Fruit fly (Drosophila melanogaster): ENCODE measurements around the gene CG9331.
A peak's percentile ranks its signal among the peaks of the same experiment; 100 is the strongest.

The CG9331 gene

DNA sequence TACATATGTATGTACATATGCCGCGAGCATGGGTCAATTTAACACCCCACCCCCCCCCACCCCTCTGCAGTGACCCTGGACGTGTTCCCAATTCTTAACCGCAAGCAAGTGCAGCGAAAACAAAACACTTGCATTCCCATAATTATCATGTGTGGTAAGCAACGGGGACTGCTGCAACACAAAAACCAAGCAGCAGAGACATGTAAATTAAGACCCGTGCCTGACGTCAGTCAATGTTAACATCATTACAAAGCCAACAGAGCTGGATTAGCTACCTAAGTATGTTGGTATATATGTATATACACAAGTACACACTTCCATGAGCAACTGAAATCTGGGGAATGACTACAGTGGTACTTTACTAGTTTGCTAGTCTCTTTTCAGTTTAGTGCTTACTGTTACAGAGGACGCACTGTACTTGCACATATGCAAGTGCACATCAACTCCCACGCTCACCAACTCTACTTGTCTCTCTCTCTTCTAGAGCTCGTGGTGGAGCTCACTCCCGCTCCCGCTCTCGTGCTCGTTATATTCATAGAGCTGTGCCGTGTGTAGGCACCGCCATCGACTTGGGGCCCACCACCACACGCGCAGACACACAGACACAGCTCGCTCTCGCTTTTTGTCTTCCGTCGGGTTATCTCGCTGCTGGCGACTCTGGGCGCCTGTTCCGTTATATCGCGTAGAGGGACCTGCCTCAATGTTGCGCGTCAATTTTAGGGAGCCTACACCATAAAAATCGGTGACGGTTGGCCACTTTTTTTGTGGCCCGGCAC, 1.2 kb upstream of the CG9331 start (continued):
- TF ChIP-seq Dip3 (GFP tag; optimal IDR thresholded peaks at IDR 0.05) (no peak), YL-1 (GFP tag; optimal IDR thresholded peaks at IDR 0.05) (no peak), Bdp1 (GFP tag; optimal IDR thresholded peaks at IDR 0.05) (no peak), CG43689 (GFP tag; IDR thresholded peaks at IDR 0.05) (no peak), twi (tag; optimal IDR thresholded peaks at IDR 0.05) (no peak), Gug (GFP tag; IDR thresholded peaks at IDR 0.05) (no peak), bbx (GFP tag; IDR thresholded peaks at IDR 0.05; ENCODE audit: partially characterized antibody) (peak; percentile 67), tin (GFP tag; optimal IDR thresholded peaks at IDR 0.05) (no peak), CG12659 (GFP tag; optimal IDR thresholded peaks at IDR 0.05) (no peak), knrl (GFP tag; IDR thresholded peaks at IDR 0.05; ENCODE audit: partially characterized antibody) (no peak), dmrt11E (tag; optimal IDR thresholded peaks at IDR 0.05) (no peak), lov (optimal IDR thresholded peaks at IDR 0.05) (no peak), lov (GFP tag; IDR thresholded peaks at IDR 0.05) (no peak), Dip2 (GFP tag; IDR thresholded peaks at IDR 0.05) (no peak), Six4 (GFP tag; optimal IDR thresholded peaks at IDR 0.05) (no peak), ase (GFP tag; IDR thresholded peaks at IDR 0.05) (0 out of 3 replicates have a peak, but pooled peaks have one; percentile 47), sob (GFP tag; IDR thresholded peaks at IDR 0.05) (no peak; the same call in 1 of the 2 replicates), CG17912 (GFP tag; optimal IDR thresholded peaks at IDR 0.05) (peak; percentile 10), CG2129 (GFP tag; IDR thresholded peaks at IDR 0.05; ENCODE audit: partially characterized antibody) (no peak), NFAT (GFP tag; IDR thresholded peaks at IDR 0.05) (no peak), Med (GFP tag) (peak; percentile 87), zf30C (GFP tag; optimal IDR thresholded peaks at IDR 0.05) (no peak), CG17568 (GFP tag; optimal IDR thresholded peaks at IDR 0.05) (no peak), CG10565 (GFP tag; optimal IDR thresholded peaks at IDR 0.05) (no peak), CG8478 (optimal IDR thresholded peaks at IDR 0.05) (no peak), CG30431 (GFP tag; optimal IDR thresholded peaks at IDR 0.05) (no peak), sisA (GFP tag; IDR thresholded peaks at IDR 0.05) (no peak), nau (GFP tag; optimal IDR thresholded peaks at IDR 0.05) (peak; percentile 21), CG18764 (GFP tag; optimal IDR thresholded peaks at IDR 0.05) (no peak), Abd-B (GFP tag; optimal IDR thresholded peaks at IDR 0.05) (no peak), D (optimal IDR thresholded peaks at IDR 0.05) (no peak), D (GFP tag; optimal IDR thresholded peaks at IDR 0.05) (no peak), Mrtf (GFP tag; IDR thresholded peaks at IDR 0.05) (no peak), grn (GFP tag; optimal IDR thresholded peaks at IDR 0.05) (no peak), repo (GFP tag; optimal IDR thresholded peaks at IDR 0.05) (no peak), Lim3 (GFP tag; IDR thresholded peaks at IDR 0.05) (no peak), CG17328 (GFP tag; IDR thresholded peaks at IDR 0.05) (peak; percentile 33; the same call in 1 of the 2 replicates), gem (tag; optimal IDR thresholded peaks at IDR 0.05) (no peak), CG9932 (GFP tag; IDR thresholded peaks at IDR 0.05) (no peak), Deaf1 (tag; optimal IDR thresholded peaks at IDR 0.05) (peak; percentile 79), Jarid2 (GFP tag; optimal IDR thresholded peaks at IDR 0.05) (no peak), mld (GFP tag; IDR thresholded peaks at IDR 0.05; ENCODE audit: partially characterized antibody) (no peak), crp (GFP tag; optimal IDR thresholded peaks at IDR 0.05) (no peak), CG17829 (tag; optimal IDR thresholded peaks at IDR 0.05) (no peak), Mad (GFP tag; optimal IDR thresholded peaks at IDR 0.05) (peak; percentile 25), C15 (GFP tag; IDR thresholded peaks at IDR 0.05) (no peak), CG9797 (GFP tag; optimal IDR thresholded peaks at IDR 0.05) (no peak), pan (optimal IDR thresholded peaks at IDR 0.05) (no peak), pan (GFP tag; optimal IDR thresholded peaks at IDR 0.05 in 1 of 2, IDR thresholded peaks at IDR 0.05 in 1 of 2) (no peak), CG11723 (GFP tag; optimal IDR thresholded peaks at IDR 0.05) (no peak), ssp (GFP tag; IDR thresholded peaks at IDR 0.05) (no peak)

Measured in whole organism, embryonic.